Worm (Caenorhabditis elegans): ENCODE results near the gene srh-223.

ce11 chrIV:4025923-4026322 is 44.2 kb downstream of the srh-223 start:
- TF ChIP-seq unc-62 (GFP tag; optimal IDR thresholded peaks at IDR 0.05) (no peak), pbrm-1 (GFP tag; IDR thresholded peaks at IDR 0.05) (no peak), efl-1 (GFP tag; optimal IDR thresholded peaks at IDR 0.05) (no peak), ama-1 (optimal IDR thresholded peaks at IDR 0.05) (no peak), ama-1 (GFP tag; optimal IDR thresholded peaks at IDR 0.05) (no peak), gei-17 (GFP tag; optimal IDR thresholded peaks at IDR 0.05) (no peak), dox-1 (GFP tag; IDR thresholded peaks at IDR 0.05) (0 out of 2 replicates have a peak, but pooled peaks have one; percentile 34), zfh-2 (GFP tag; conservative IDR thresholded peaks at IDR 0.05) (peak; percentile 94)
